Fruit fly (Drosophila melanogaster) whole organism, embryonic: ENCODE results near the gene Claspin.
A peak's percentile ranks its signal among the peaks of the same experiment; 100 is the strongest.

Source experiments
- Aef1 ChIP-seq: fragments of 200-800 bp; sonication (Bioruptor generic); IDR thresholded peaks from 3 replicates; pipeline ENCODE4 v1.3.6; 2022; ENCODE audit warnings: missing biosample characterization, missing genetic modification characterization
- CG10565 ChIP-seq: fragments of 200-800 bp; sonication (Bioruptor generic); optimal IDR thresholded peaks from 3 replicates; lab custom pipeline; 2016; ENCODE audit warnings: missing biosample characterization, mild to moderate bottlenecking, missing genetic modification characterization
- CG11247 ChIP-seq: fragments of 200-800 bp; sonication (Bioruptor generic); IDR thresholded peaks from 2 replicates; pipeline ENCODE4 v1.3.6; 2022; ENCODE audit warnings: missing biosample characterization, missing genetic modification characterization
- CG11723 ChIP-seq: fragments of 200-800 bp; sonication (Bioruptor generic); optimal IDR thresholded peaks from 2 replicates; lab custom pipeline; 2017; ENCODE audit warnings: missing biosample characterization, mild to moderate bottlenecking, missing genetic modification characterization
- CG13287 ChIP-seq: fragments of 200-800 bp; sonication (Bioruptor generic); IDR thresholded peaks from 2 replicates; pipeline ENCODE4 v1.3.6; 2022; ENCODE audit warnings: missing biosample characterization, missing genetic modification characterization; ENCODE audit not compliant: partially characterized antibody
- CG13894 ChIP-seq: fragments of 200-800 bp; sonication (Bioruptor generic); optimal IDR thresholded peaks from 3 replicates; lab custom pipeline; 2018; ENCODE audit warnings: missing biosample characterization, mild to moderate bottlenecking, missing genetic modification characterization, moderate library complexity
- CG14965 ChIP-seq: fragments of 200-800 bp; sonication (Bioruptor generic); optimal IDR thresholded peaks from 2 replicates; lab custom pipeline; 2016; ENCODE audit warnings: missing biosample characterization, missing genetic modification characterization, borderline replicate concordance
- CG15011 ChIP-seq: fragments of 200-800 bp; sonication (Bioruptor generic); optimal IDR thresholded peaks from 3 replicates; lab custom pipeline; 2018; ENCODE audit warnings: missing biosample characterization, mild to moderate bottlenecking, missing genetic modification characterization
- CG15479 ChIP-seq: fragments of 200-800 bp; sonication (Bioruptor generic); optimal IDR thresholded peaks from 3 replicates; lab custom pipeline; 2019; ENCODE audit warnings: missing biosample characterization, mild to moderate bottlenecking, missing genetic modification characterization, moderate library complexity
- CG16779 ChIP-seq: fragments of 200-800 bp; sonication (Bioruptor generic); IDR thresholded peaks from 2 replicates; pipeline ENCODE4 v1.3.6; 2022; ENCODE audit warnings: missing biosample characterization, missing genetic modification characterization
- CG17328 ChIP-seq: fragments of 200-800 bp; sonication (Bioruptor generic); IDR thresholded peaks from 2 replicates; pipeline ENCODE4 v1.3.6; 2022; ENCODE audit warnings: missing biosample characterization, missing genetic modification characterization
- CG2129 ChIP-seq: fragments of 200-800 bp; sonication (Bioruptor generic); IDR thresholded peaks from 2 replicates; pipeline ENCODE4 v1.3.6; 2022; ENCODE audit warnings: missing biosample characterization, missing genetic modification characterization; ENCODE audit not compliant: partially characterized antibody
- CG34376 ChIP-seq: fragments of 200-800 bp; sonication (Bioruptor generic); optimal IDR thresholded peaks from 2 replicates; lab custom pipeline; 2018; ENCODE audit warnings: missing biosample characterization, mild to moderate bottlenecking, missing genetic modification characterization
- CG43689 ChIP-seq: fragments of 200-800 bp; sonication (Bioruptor generic); IDR thresholded peaks from 2 replicates; pipeline ENCODE4 v1.3.6; 2022; ENCODE audit warnings: missing biosample characterization, missing genetic modification characterization
- CG7745 ChIP-seq: fragments of 200-800 bp; sonication (Bioruptor generic); optimal IDR thresholded peaks from 2 replicates; lab custom pipeline; 2018; ENCODE audit warnings: missing biosample characterization, mild to moderate bottlenecking, missing genetic modification characterization, moderate library complexity
- CG7839 ChIP-seq: fragments of 200-800 bp; sonication (Bioruptor generic); optimal IDR thresholded peaks from 3 replicates; lab custom pipeline; 2018; ENCODE audit warnings: missing biosample characterization, mild to moderate bottlenecking, missing genetic modification characterization, moderate library complexity
- CG7963 ChIP-seq: fragments of 200-800 bp; sonication (Bioruptor generic); IDR thresholded peaks from 3 replicates; pipeline ENCODE4 v1.3.6; 2022; ENCODE audit warnings: missing biosample characterization, missing genetic modification characterization; ENCODE audit not compliant: partially characterized antibody
- CG8281 ChIP-seq: fragments of 200-800 bp; sonication (Bioruptor generic); optimal IDR thresholded peaks from 2 replicates; lab custom pipeline; 2018; ENCODE audit warnings: missing biosample characterization, mild to moderate bottlenecking, missing genetic modification characterization, moderate library complexity
- CG9797 ChIP-seq: fragments of 200-800 bp; sonication (Bioruptor generic); optimal IDR thresholded peaks from 3 replicates; lab custom pipeline; 2018; ENCODE audit warnings: missing biosample characterization, mild to moderate bottlenecking, missing genetic modification characterization
- Dek ChIP-seq: fragments of 200-800 bp; sonication (Bioruptor generic); optimal IDR thresholded peaks from 3 replicates; lab custom pipeline; 2019; ENCODE audit warnings: missing biosample characterization, mild to moderate bottlenecking, missing genetic modification characterization, moderate library complexity
- E2f1 ChIP-seq: fragments of 200-800 bp; sonication (Bioruptor generic); IDR thresholded peaks from 2 replicates; pipeline ENCODE4 v1.3.6; 2022; ENCODE audit warnings: missing biosample characterization, missing genetic modification characterization
- Hey ChIP-seq: fragments of 200-800 bp; sonication (Bioruptor generic); optimal IDR thresholded peaks from 3 replicates; lab custom pipeline; 2018; ENCODE audit warnings: missing biosample characterization, mild to moderate bottlenecking, missing genetic modification characterization
- Hr3 ChIP-seq: fragments of 200-800 bp; sonication (Bioruptor generic); optimal IDR thresholded peaks from 3 replicates; lab custom pipeline; 2016; ENCODE audit warnings: missing biosample characterization, missing genetic modification characterization
- Kr ChIP-seq: fragments of 200-800 bp; sonication (Bioruptor generic); optimal IDR thresholded peaks from 2 replicates; lab custom pipeline; 2017; ENCODE audit warnings: missing biosample characterization, mild to moderate bottlenecking, missing genetic modification characterization
- Mad ChIP-seq: fragments of 200-800 bp; sonication (Bioruptor generic); optimal IDR thresholded peaks from 2 replicates; lab custom pipeline; 2016; ENCODE audit warnings: missing biosample characterization, missing genetic modification characterization
- Med ChIP-seq: fragments of 200-800 bp; sonication (Bioruptor generic); peaks from one replicate; lab custom pipeline; 2016; ENCODE audit warnings: missing biosample characterization, missing genetic modification characterization, mild to moderate bottlenecking, inconsistent platforms, moderate library complexity
- Oaz ChIP-seq: fragments of 200-800 bp; sonication (Bioruptor generic); IDR thresholded peaks from 2 replicates; pipeline ENCODE4 v1.3.6; 2022; ENCODE audit warnings: missing biosample characterization, missing genetic modification characterization
- Optix ChIP-seq: fragments of 200-800 bp; sonication (Bioruptor generic); IDR thresholded peaks from 3 replicates; pipeline ENCODE4 v1.3.6; 2022; ENCODE audit warnings: missing biosample characterization, missing genetic modification characterization
- Spps ChIP-seq: fragments of 200-800 bp; sonication (Bioruptor generic); optimal IDR thresholded peaks from 2 replicates; lab custom pipeline; 2018; ENCODE audit warnings: missing biosample characterization, mild to moderate bottlenecking, missing genetic modification characterization
- Xbp1 ChIP-seq: fragments of 200-800 bp; sonication (Bioruptor generic); optimal IDR thresholded peaks from 3 replicates; lab custom pipeline; 2016; ENCODE audit warnings: missing biosample characterization, mild to moderate bottlenecking, missing genetic modification characterization
- Xrp1 ChIP-seq: fragments of 200-800 bp; sonication (Bioruptor generic); IDR thresholded peaks from 2 replicates; pipeline ENCODE4 v1.3.6; 2022; ENCODE audit warnings: missing biosample characterization, missing genetic modification characterization
- disco-r ChIP-seq: fragments of 200-800 bp; sonication (Bioruptor generic); optimal IDR thresholded peaks from 2 replicates; lab custom pipeline; 2016; ENCODE audit warnings: missing biosample characterization, missing genetic modification characterization
- emc ChIP-seq: fragments of 200-800 bp; sonication (Bioruptor generic); optimal IDR thresholded peaks from 2 replicates; lab custom pipeline; 2016; ENCODE audit warnings: missing biosample characterization, missing genetic modification characterization
- eyg ChIP-seq: fragments of 200-800 bp; sonication (Bioruptor generic); optimal IDR thresholded peaks from 3 replicates; lab custom pipeline; 2016; ENCODE audit warnings: missing biosample characterization, missing genetic modification characterization
- fd96Cb ChIP-seq: fragments of 200-800 bp; sonication (Bioruptor generic); optimal IDR thresholded peaks from 2 replicates; lab custom pipeline; 2018; ENCODE audit warnings: missing biosample characterization, mild to moderate bottlenecking, missing genetic modification characterization, moderate library complexity
- kah ChIP-seq: fragments of 200-800 bp; sonication (Bioruptor generic); optimal IDR thresholded peaks from 2 replicates; lab custom pipeline; 2018; ENCODE audit warnings: missing biosample characterization, mild to moderate bottlenecking, missing genetic modification characterization
- nerfin-1 ChIP-seq: fragments of 200-800 bp; sonication (Bioruptor generic); optimal IDR thresholded peaks from 3 replicates; lab custom pipeline; 2019; ENCODE audit warnings: missing biosample characterization, mild to moderate bottlenecking, missing genetic modification characterization, moderate library complexity
- pita ChIP-seq: fragments of 200-800 bp; sonication (Bioruptor generic); optimal IDR thresholded peaks from 2 replicates; lab custom pipeline; 2017; ENCODE audit warnings: missing biosample characterization, mild to moderate bottlenecking, missing genetic modification characterization
- pros ChIP-seq: fragments of 200-800 bp; sonication (Bioruptor generic); optimal IDR thresholded peaks from 3 replicates; lab custom pipeline; 2019; ENCODE audit warnings: missing biosample characterization, mild to moderate bottlenecking, missing genetic modification characterization, moderate library complexity
- sens ChIP-seq: fragments of 200-800 bp; sonication (Bioruptor generic); peaks from one replicate; lab custom pipeline; 2016; ENCODE audit warnings: missing biosample characterization, missing genetic modification characterization
- seq ChIP-seq: fragments of 200-800 bp; sonication (Bioruptor generic); IDR thresholded peaks from 2 replicates; pipeline ENCODE4 v1.3.6; 2022; ENCODE audit warnings: missing biosample characterization, missing genetic modification characterization
- sima ChIP-seq: fragments of 200-800 bp; sonication (Bioruptor generic); optimal IDR thresholded peaks from 2 replicates; lab custom pipeline; 2016; ENCODE audit warnings: missing biosample characterization, missing genetic modification characterization
- slou ChIP-seq: fragments of 200-800 bp; sonication (Bioruptor generic); optimal IDR thresholded peaks from 3 replicates; lab custom pipeline; 2016; ENCODE audit warnings: missing biosample characterization, missing genetic modification characterization
- sna ChIP-seq: fragments of 200-800 bp; sonication (Bioruptor generic); IDR thresholded peaks from 2 replicates; pipeline ENCODE4 v1.3.6; 2022; ENCODE audit warnings: missing biosample characterization, missing genetic modification characterization; ENCODE audit not compliant: partially characterized antibody
- sug ChIP-seq: fragments of 200-800 bp; optimal IDR thresholded peaks from 2 replicates; lab custom pipeline; 2019; ENCODE audit warnings: missing biosample characterization, mild to moderate bottlenecking, missing genetic modification characterization, moderate library complexity
- tin ChIP-seq: fragments of 200-800 bp; sonication (Bioruptor generic); optimal IDR thresholded peaks from 3 replicates; lab custom pipeline; 2016; ENCODE audit warnings: missing biosample characterization, missing genetic modification characterization
- tna ChIP-seq: fragments of 200-800 bp; sonication (Bioruptor generic); IDR thresholded peaks from 2 replicates; pipeline ENCODE4 v1.3.6; 2022; ENCODE audit warnings: missing biosample characterization, missing genetic modification characterization; ENCODE audit not compliant: partially characterized antibody
- tx ChIP-seq: fragments of 200-800 bp; sonication (Bioruptor generic); optimal IDR thresholded peaks from 2 replicates; lab custom pipeline; 2016; ENCODE audit warnings: missing biosample characterization, missing genetic modification characterization
- vnd ChIP-seq: fragments of 200-800 bp; sonication (Bioruptor generic); IDR thresholded peaks from 3 replicates; pipeline ENCODE4 v1.3.6; 2022; ENCODE audit warnings: missing biosample characterization, missing genetic modification characterization; ENCODE audit not compliant: partially characterized antibody
- zen2 ChIP-seq: fragments of 200-800 bp; sonication (Bioruptor generic); IDR thresholded peaks from 3 replicates; pipeline ENCODE4 v1.3.6; 2022; ENCODE audit warnings: missing biosample characterization, missing genetic modification characterization; ENCODE audit not compliant: partially characterized antibody

Gene Claspin

DNA sequence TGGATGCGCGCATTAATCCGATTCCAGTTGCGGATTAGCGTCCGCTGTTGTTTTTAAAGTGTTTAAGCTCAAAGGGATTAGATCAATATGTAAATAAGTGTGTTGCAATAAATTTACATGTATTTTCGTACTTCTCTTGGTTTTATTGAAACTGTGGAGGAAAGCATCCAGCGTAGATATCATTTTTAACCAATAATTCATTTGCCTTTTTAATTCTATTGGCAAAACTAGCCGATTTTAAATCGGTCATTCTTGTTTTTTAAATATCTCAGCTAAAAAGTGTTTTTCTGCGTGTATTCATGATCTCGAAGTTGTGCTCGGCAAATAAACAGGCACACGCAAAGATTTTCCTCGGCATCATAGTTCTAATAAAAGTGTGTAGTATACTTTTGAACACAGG, 20.0 kb upstream of the Claspin start:
- TF ChIP-seq CG17328 (no peak), sens (peak; percentile 72), Med (GFP tag; lab: Kevin White, UChicago) (peak; percentile 72)

DNA sequence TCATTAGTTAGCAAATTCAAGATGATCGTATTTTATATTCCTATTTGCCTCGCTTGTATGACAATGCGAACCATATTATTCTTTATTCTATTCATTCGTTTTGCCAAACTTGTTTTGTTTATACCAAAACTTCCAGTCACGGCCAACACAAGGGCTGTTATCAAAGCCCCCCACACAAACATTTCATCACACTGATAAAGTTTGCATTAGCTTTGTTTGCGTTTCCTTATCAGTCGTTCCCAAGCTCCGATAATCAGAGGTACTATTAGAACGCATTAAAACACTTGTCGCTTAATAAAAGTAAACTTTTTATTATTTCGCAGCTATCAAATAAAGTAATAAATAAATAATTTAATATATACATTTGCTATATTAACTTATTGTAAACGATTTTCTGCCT, 19.6 kb upstream of the Claspin start:
- TF ChIP-seq kah (GFP tag; lab: Kevin White, UChicago) (no peak), vnd (no peak), sug (peak; percentile 95), Hr3 (no peak), CG13894 (tag; lab: Kevin White, UChicago) (no peak), E2f1 (GFP tag; lab: Robert Waterston, UW) (no peak), CG34376 (GFP tag; lab: Kevin White, UChicago) (peak; percentile 24), tna (GFP tag; lab: Robert Waterston, UW) (no peak), CG7963 (GFP tag; lab: Robert Waterston, UW) (no peak), pita (GFP tag; lab: Kevin White, UChicago) (no peak), CG7839 (no peak), sima (no peak), eyg (GFP tag; lab: Kevin White, UChicago) (no peak), slou (GFP tag; lab: Kevin White, UChicago) (no peak), Hey (tag; lab: Kevin White, UChicago) (no peak), CG16779 (no peak), CG43689 (GFP tag; lab: Robert Waterston, UW) (no peak), Mad (GFP tag; lab: Kevin White, UChicago) (no peak), CG14965 (GFP tag; lab: Kevin White, UChicago) (no peak), Dek (peak; percentile 1), nerfin-1 (no peak), tx (no peak), zen2 (GFP tag; lab: Robert Waterston, UW) (no peak), emc (GFP tag; lab: Kevin White, UChicago) (no peak), CG7745 (tag; lab: Kevin White, UChicago) (no peak), Optix (no peak), pros (GFP tag; lab: Kevin White, UChicago) (no peak), CG8281 (no peak), CG15479 (no peak), seq (no peak), CG13287 (no peak), CG11247 (GFP tag; lab: Robert Waterston, UW) (no peak), Spps (tag; lab: Kevin White, UChicago) (no peak), Xbp1 (no peak), Kr (no peak), CG10565 (GFP tag; lab: Kevin White, UChicago) (no peak), CG2129 (no peak), fd96Cb (no peak), tin (GFP tag; lab: Kevin White, UChicago) (no peak), Aef1 (GFP tag; lab: Robert Waterston, UW) (no peak), Oaz (GFP tag; lab: Robert Waterston, UW) (no peak), CG9797 (no peak), CG11723 (GFP tag; lab: Kevin White, UChicago) (no peak), sna (GFP tag; lab: Robert Waterston, UW) (no peak), Xrp1 (GFP tag; lab: Robert Waterston, UW) (no peak), disco-r (GFP tag; lab: Kevin White, UChicago) (no peak), CG15011 (GFP tag; lab: Kevin White, UChicago) (no peak)
